Fruit fly (Drosophila melanogaster): ENCODE data around the gene CG44362.

DNA sequence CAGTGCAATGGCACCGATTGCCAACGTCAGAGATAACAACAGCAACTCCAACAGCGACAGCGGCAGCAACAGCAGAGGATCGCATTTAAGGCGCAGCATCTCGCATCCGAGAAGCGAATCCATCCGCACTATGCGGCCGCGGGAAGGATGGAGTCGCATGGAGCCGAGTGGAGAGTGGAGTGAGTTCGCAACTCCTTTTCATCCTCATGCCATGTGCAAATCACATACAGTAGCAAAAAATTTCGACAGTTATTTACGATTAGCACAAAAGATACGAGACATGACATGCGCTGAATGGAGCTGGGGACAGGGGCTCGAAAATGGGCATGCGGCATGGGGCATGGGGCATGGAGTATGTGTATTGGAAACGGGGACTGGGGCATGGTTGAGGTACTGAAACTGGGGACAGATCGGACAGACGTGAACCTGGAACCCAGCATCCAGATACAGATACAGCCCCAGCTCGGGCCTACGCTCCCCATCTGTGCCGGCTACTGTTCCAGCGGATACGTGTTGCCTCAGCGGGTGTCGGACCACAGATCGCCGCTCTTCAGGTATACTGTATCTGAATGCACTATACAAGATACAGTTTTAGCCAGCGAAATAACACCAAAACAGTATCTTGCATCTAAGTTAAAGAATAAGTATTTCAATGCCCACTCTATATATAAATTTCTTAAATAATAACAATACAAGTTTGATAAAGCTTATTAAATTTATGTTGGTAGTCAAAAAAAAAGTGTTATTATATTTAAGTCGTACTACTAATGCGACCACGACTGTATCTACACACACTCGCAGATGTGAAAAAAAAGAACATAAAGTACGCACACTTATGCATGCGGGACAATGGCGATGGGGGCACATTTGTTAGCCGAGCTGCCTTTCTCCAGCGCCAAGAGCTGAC lies 27.3 kb upstream of the CG44362 start:
- TF ChIP-seq Hr96 (GFP tag; optimal IDR thresholded peaks at IDR 0.05) = no peak
- no peak for TF ChIP-seq Crg-1 (GFP tag; optimal IDR thresholded peaks at IDR 0.05)
- no peak for TF ChIP-seq CG7101 (tag; optimal IDR thresholded peaks at IDR 0.05)
- no peak for TF ChIP-seq CG12768 (GFP tag; optimal IDR thresholded peaks at IDR 0.05)
- no peak for TF ChIP-seq CG5204 (GFP tag; optimal IDR thresholded peaks at IDR 0.05)
- no peak for TF ChIP-seq CG14711 (tag; optimal IDR thresholded peaks at IDR 0.05)
- no peak for TF ChIP-seq kay (GFP tag; ENCODE audit: borderline replicate concordance)
- TF ChIP-seq CG33017 (tag; optimal IDR thresholded peaks at IDR 0.05) = no peak

All from whole organism, adult.